Worm (Caenorhabditis elegans) whole organism, late embryonic: ENCODE data around the gene sec-24.1.
A peak's percentile ranks its signal among the peaks of the same experiment; 100 is the strongest.

Source experiments
- C08G9.2 ChIP-seq: sonication (generic microtip); optimal IDR thresholded peaks from 2 replicates; lab custom pipeline; 2016; ENCODE audit warnings: mild to moderate bottlenecking, missing genetic modification characterization, moderate library complexity, missing compliant biosample characterization
- C38D4.7 ChIP-seq: fragments of 200-800 bp; sonication (Bioruptor generic); optimal IDR thresholded peaks from 2 replicates; lab custom pipeline; 2018; ENCODE audit warnings: mild to moderate bottlenecking, missing genetic modification characterization, moderate library complexity, missing compliant biosample characterization
- K09A11.1 ChIP-seq: sonication (generic microtip); optimal IDR thresholded peaks from 2 replicates; lab custom pipeline; 2017; ENCODE audit warnings: antibody characterized with exemption, mild to moderate bottlenecking, missing genetic modification characterization, missing compliant biosample characterization; ENCODE audit not compliant: insufficient read depth
- T23F11.4 ChIP-seq: fragments of 200-800 bp; sonication (Bioruptor generic); optimal IDR thresholded peaks from 2 replicates; lab custom pipeline; 2018; ENCODE audit warnings: mild to moderate bottlenecking, missing genetic modification characterization, missing compliant biosample characterization
- Y22D7AL.16 ChIP-seq: sonication (generic microtip); optimal IDR thresholded peaks from 2 replicates; lab custom pipeline; 2016; ENCODE audit warnings: missing genetic modification characterization, missing compliant biosample characterization
- ama-1 ChIP-seq: fragments of 150-350 bp; optimal IDR thresholded peaks from 2 replicates; lab custom pipeline; 2014
- ceh-14 ChIP-seq: sonication (generic microtip); optimal IDR thresholded peaks from 2 replicates; lab custom pipeline; 2016; ENCODE audit warnings: missing genotype, missing genetic modification characterization, missing compliant biosample characterization
- ceh-18 ChIP-seq: sonication (generic microtip); optimal IDR thresholded peaks from 2 replicates; lab custom pipeline; 2016; ENCODE audit warnings: missing genetic modification characterization, missing compliant biosample characterization
- ceh-19 ChIP-seq: fragments of 200-800 bp; sonication (Bioruptor generic); optimal IDR thresholded peaks from 2 replicates; lab custom pipeline; 2018; ENCODE audit warnings: mild to moderate bottlenecking, missing genetic modification characterization, missing compliant biosample characterization
- ceh-2 ChIP-seq: sonication (generic microtip); optimal IDR thresholded peaks from 2 replicates; lab custom pipeline; 2016; ENCODE audit warnings: missing genotype, missing genetic modification characterization, missing compliant biosample characterization
- ceh-22 ChIP-seq: sonication (generic microtip); optimal IDR thresholded peaks from 2 replicates; lab custom pipeline; 2017; ENCODE audit warnings: missing biosample characterization, missing genetic modification characterization
- ceh-30 ChIP-seq: fragments of 150-350 bp; optimal IDR thresholded peaks from 2 replicates; lab custom pipeline; 2014; ENCODE audit warnings: missing biosample characterization, missing genetic modification characterization
- ceh-31 ChIP-seq: sonication (generic microtip); optimal IDR thresholded peaks from 2 replicates; lab custom pipeline; 2016; ENCODE audit warnings: missing genetic modification characterization, missing compliant biosample characterization
- ceh-48 ChIP-seq: sonication (generic microtip); optimal IDR thresholded peaks from 2 replicates; lab custom pipeline; 2016; ENCODE audit warnings: missing genetic modification characterization, inconsistent platforms, missing compliant biosample characterization
- ceh-6 ChIP-seq: fragments of 200-800 bp; sonication (Bioruptor generic); optimal IDR thresholded peaks from 2 replicates; lab custom pipeline; 2018; ENCODE audit warnings: mild to moderate bottlenecking, missing genetic modification characterization, missing compliant biosample characterization
- ceh-9 ChIP-seq: sonication (generic microtip); optimal IDR thresholded peaks from 2 replicates; lab custom pipeline; 2016; ENCODE audit warnings: mild to moderate bottlenecking, missing genetic modification characterization, inconsistent platforms, missing compliant biosample characterization
- che-1 ChIP-seq: sonication (generic microtip); optimal IDR thresholded peaks from 2 replicates; lab custom pipeline; 2016; ENCODE audit warnings: mild to moderate bottlenecking, missing genetic modification characterization, missing compliant biosample characterization
- dmd-4 ChIP-seq: sonication (generic microtip); optimal IDR thresholded peaks from 2 replicates; lab custom pipeline; 2016; ENCODE audit warnings: borderline replicate concordance, missing genetic modification characterization, missing compliant biosample characterization
- elt-2 ChIP-seq: sonication (generic microtip); optimal IDR thresholded peaks from 2 replicates; lab custom pipeline; 2016; ENCODE audit warnings: missing genetic modification reagents, missing genetic modification characterization, missing compliant biosample characterization
- ets-4 ChIP-seq: sonication (generic microtip); optimal IDR thresholded peaks from 2 replicates; lab custom pipeline; 2016; ENCODE audit warnings: missing genetic modification characterization, missing compliant biosample characterization
- fax-1 ChIP-seq: sonication (generic microtip); optimal IDR thresholded peaks from 2 replicates; lab custom pipeline; 2016; ENCODE audit warnings: missing genotype, missing genetic modification characterization, missing compliant biosample characterization
- hlh-13 ChIP-seq: fragments of 200-800 bp; sonication (Bioruptor generic); optimal IDR thresholded peaks from 2 replicates; lab custom pipeline; 2018; ENCODE audit warnings: mild to moderate bottlenecking, missing genetic modification characterization, missing compliant biosample characterization
- hlh-30 ChIP-seq: sonication (generic microtip); optimal IDR thresholded peaks from 2 replicates; lab custom pipeline; 2017; ENCODE audit warnings: antibody characterized with exemption, missing genetic modification characterization, missing compliant biosample characterization; ENCODE audit not compliant: insufficient read depth
- hlh-6 ChIP-seq: sonication (generic microtip); optimal IDR thresholded peaks from 2 replicates; lab custom pipeline; 2016; ENCODE audit warnings: missing genotype, missing genetic modification characterization, missing compliant biosample characterization
- lim-6 ChIP-seq: sonication (generic microtip); optimal IDR thresholded peaks from 2 replicates; lab custom pipeline; 2016; ENCODE audit warnings: missing genetic modification characterization, missing compliant biosample characterization
- lin-11 ChIP-seq: fragments of 200-800 bp; sonication (Bioruptor generic); optimal IDR thresholded peaks from 2 replicates; lab custom pipeline; 2018; ENCODE audit warnings: mild to moderate bottlenecking, missing genetic modification characterization, missing compliant biosample characterization
- nfya-1 ChIP-seq: sonication (generic microtip); optimal IDR thresholded peaks from 2 replicates; lab custom pipeline; 2017; ENCODE audit warnings: missing genetic modification characterization, mild to moderate bottlenecking, missing compliant biosample characterization, antibody characterized with exemption, moderate library complexity
- nhr-11 ChIP-seq: fragments of 150-350 bp; optimal IDR thresholded peaks from 2 replicates; lab custom pipeline; 2014; ENCODE audit warnings: missing biosample characterization, missing genetic modification characterization
- npax-4 ChIP-seq: sonication (generic microtip); optimal IDR thresholded peaks from 2 replicates; lab custom pipeline; 2016; ENCODE audit warnings: missing genetic modification characterization, missing compliant biosample characterization
- pat-9 ChIP-seq: fragments of 200-800 bp; sonication (Bioruptor generic); optimal IDR thresholded peaks from 2 replicates; lab custom pipeline; 2018; ENCODE audit warnings: mild to moderate bottlenecking, missing genetic modification characterization, moderate library complexity, missing compliant biosample characterization
- pha-2 ChIP-seq: sonication (generic microtip); optimal IDR thresholded peaks from 2 replicates; lab custom pipeline; 2017; ENCODE audit warnings: mild to moderate bottlenecking, missing genetic modification characterization, missing compliant biosample characterization
- pha-4 ChIP-seq: fragments of 150-350 bp; optimal IDR thresholded peaks from 2 replicates; lab custom pipeline; 2018; ENCODE audit warnings: missing biosample characterization, missing genetic modification reagents, missing genetic modification characterization
- pros-1 ChIP-seq: fragments of 150-350 bp; optimal IDR thresholded peaks from 2 replicates; lab custom pipeline; 2014; ENCODE audit warnings: missing biosample characterization, missing genetic modification reagents, missing genetic modification characterization
- ref-2 ChIP-seq: sonication (generic microtip); optimal IDR thresholded peaks from 2 replicates; lab custom pipeline; 2016; ENCODE audit warnings: missing genetic modification characterization, missing compliant biosample characterization
- sox-2 ChIP-seq: fragments of 200-800 bp; sonication (Bioruptor generic); IDR thresholded peaks from 2 replicates; pipeline ENCODE4 v1.3.6; 2022; ENCODE audit warnings: missing genetic modification reagents, missing genetic modification characterization, missing compliant biosample characterization
- sox-4 ChIP-seq: sonication (generic microtip); optimal IDR thresholded peaks from 2 replicates; lab custom pipeline; 2017; ENCODE audit warnings: mild to moderate bottlenecking, missing genetic modification characterization, inconsistent platforms, missing compliant biosample characterization
- syd-9 ChIP-seq: sonication (generic microtip); optimal IDR thresholded peaks from 2 replicates; lab custom pipeline; 2016; ENCODE audit warnings: mild to moderate bottlenecking, missing genetic modification characterization, moderate library complexity, missing compliant biosample characterization
- tbx-2 ChIP-seq: sonication (generic microtip); optimal IDR thresholded peaks from 2 replicates; lab custom pipeline; 2016; ENCODE audit warnings: missing genetic modification characterization, missing compliant biosample characterization
- ttx-3 ChIP-seq: sonication (generic microtip); optimal IDR thresholded peaks from 2 replicates; lab custom pipeline; 2016; ENCODE audit warnings: missing genetic modification reagents, missing genetic modification characterization, missing compliant biosample characterization
- unc-3 ChIP-seq, 2 experiments: fragments of 200-800 bp in 1 of 2; sonication (Bioruptor generic) in 1 of 2; sonication (generic microtip) in 1 of 2; conservative IDR thresholded peaks in 1 of 2; optimal IDR thresholded peaks in 1 of 2; 2 replicates each; pipeline versions ENCODE4 v1.3.6 to Lab custom; 2016 to 2022; ENCODE audit warnings: missing compliant biosample characterization in 2 of 2, missing genetic modification characterization in 2 of 2, missing genetic modification reagents in 1 of 2
- unc-42 ChIP-seq: sonication (generic microtip); optimal IDR thresholded peaks from 2 replicates; lab custom pipeline; 2016; ENCODE audit warnings: missing genotype, missing genetic modification characterization, missing compliant biosample characterization
- unc-55 ChIP-seq: sonication (generic microtip); optimal IDR thresholded peaks from 2 replicates; lab custom pipeline; 2017; ENCODE audit warnings: missing biosample characterization, missing genetic modification reagents, missing genetic modification characterization
- unc-86 ChIP-seq: sonication (generic microtip); optimal IDR thresholded peaks from 2 replicates; lab custom pipeline; 2016; ENCODE audit warnings: missing genetic modification characterization, missing compliant biosample characterization
- zip-5 ChIP-seq: sonication (generic microtip); optimal IDR thresholded peaks from 2 replicates; lab custom pipeline; 2016; ENCODE audit warnings: missing genetic modification characterization, missing compliant biosample characterization

sec-24.1 gene

DNA sequence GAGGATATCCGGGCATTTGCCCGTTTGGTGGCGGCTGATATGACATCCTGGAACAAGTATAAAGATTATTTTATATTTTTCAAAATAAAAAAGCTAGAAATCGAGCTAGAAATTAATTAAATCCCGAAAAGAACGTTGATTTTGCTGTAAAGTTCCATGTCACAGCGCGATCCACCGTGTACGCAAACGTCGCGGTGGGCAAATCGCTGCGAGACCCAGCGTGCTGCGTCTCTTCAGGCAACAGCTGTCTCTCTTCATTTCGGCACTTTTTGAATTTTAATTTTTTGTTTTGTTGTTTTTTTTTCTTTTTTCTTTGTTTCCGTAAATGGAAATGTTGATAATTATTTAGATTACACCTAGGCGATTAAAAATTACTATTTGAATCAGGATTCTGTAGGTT is at the start of gene sec-24.1 (continued):
- TF ChIP-seq sox-4 (tag; lab: Kevin White, UChicago): no peak
- peak; percentile 51 for TF ChIP-seq pat-9
- no peak for TF ChIP-seq C38D4.7 (GFP tag; lab: Kevin White, UChicago)
- no peak for TF ChIP-seq unc-86 (tag; lab: Kevin White, UChicago)
- no peak for TF ChIP-seq sox-2 (GFP tag; lab: Robert Waterston, UW)
- TF ChIP-seq T23F11.4 (GFP tag; lab: Kevin White, UChicago): no peak
- no peak for TF ChIP-seq ceh-9 (tag; lab: Kevin White, UChicago)
- no peak for TF ChIP-seq npax-4 (tag; lab: Kevin White, UChicago)
- no peak for TF ChIP-seq lim-6 (tag; lab: Kevin White, UChicago)
- TF ChIP-seq unc-3 (GFP tag; conservative IDR thresholded peaks at IDR 0.05; lab: Robert Waterston, UW): no peak
- TF ChIP-seq unc-3 (tag; optimal IDR thresholded peaks at IDR 0.05; lab: Kevin White, UChicago): no peak
- TF ChIP-seq hlh-13 (GFP tag; lab: Kevin White, UChicago): no peak
- TF ChIP-seq Y22D7AL.16: no peak
- TF ChIP-seq zip-5: no peak
- no peak for TF ChIP-seq unc-55 (GFP tag; lab: Kevin White, UChicago)

DNA sequence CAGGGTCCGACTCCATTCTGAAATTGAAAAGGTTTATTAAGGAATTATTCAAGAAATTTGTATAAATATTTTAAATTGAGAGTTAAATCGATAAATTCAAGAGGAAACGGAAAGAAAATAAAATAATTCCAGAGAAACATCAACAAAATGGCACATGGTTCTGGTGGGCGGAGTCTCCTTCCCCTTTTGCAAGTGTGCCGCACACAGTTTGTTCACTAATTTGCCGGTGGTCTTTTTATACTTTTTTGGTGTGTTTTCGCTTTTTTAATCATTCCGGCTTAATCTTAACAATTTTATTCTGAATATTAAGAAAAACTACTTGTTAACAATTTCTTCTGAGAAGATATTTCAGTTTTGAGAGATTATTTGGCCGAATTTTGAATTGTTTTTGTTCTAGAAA is 38.9 kb upstream of the sec-24.1 start, which contains the start of the genes ragc-1 and Y24F12A.1:
TSS of gene ragc-1 (minus strand) at position 25 of the 400 bp plus-strand sequence.
TSS of gene Y24F12A.1 (plus strand) at position 346 of the 400 bp plus-strand sequence.
- TF ChIP-seq ets-4 (tag; lab: Kevin White, UChicago): no peak
- TF ChIP-seq hlh-30 (tag; lab: Kevin White, UChicago): peak; percentile 47
- no peak for TF ChIP-seq lin-11
- TF ChIP-seq dmd-4 (tag; lab: Kevin White, UChicago): no peak
- TF ChIP-seq unc-55 (GFP tag; lab: Kevin White, UChicago): no peak
- no peak for TF ChIP-seq syd-9
- peak; percentile 19 for TF ChIP-seq pat-9
- no peak for TF ChIP-seq sox-4 (tag; lab: Kevin White, UChicago)
- no peak for TF ChIP-seq C08G9.2
- no peak for TF ChIP-seq ceh-48 (tag; lab: Kevin White, UChicago)
- no peak for TF ChIP-seq pha-4 (tag; lab: Kevin White, UChicago)
- TF ChIP-seq ttx-3 (tag; lab: Kevin White, UChicago): peak; percentile 70
- TF ChIP-seq sox-2 (GFP tag; lab: Robert Waterston, UW): no peak
- TF ChIP-seq ceh-19 (GFP tag; lab: Kevin White, UChicago): peak; percentile 2
- no peak for TF ChIP-seq pros-1 (tag; lab: Kevin White, UChicago)
- TF ChIP-seq ceh-14: peak; percentile 86
- no peak for TF ChIP-seq ceh-22 (tag; lab: Kevin White, UChicago)
- TF ChIP-seq C38D4.7 (GFP tag; lab: Kevin White, UChicago): peak; percentile 21
- TF ChIP-seq ref-2 (tag; lab: Kevin White, UChicago): no peak
- TF ChIP-seq Y22D7AL.16: no peak
- peak; percentile 54 for TF ChIP-seq ceh-31
- peak; percentile 79 for TF ChIP-seq K09A11.1 (tag; lab: Kevin White, UChicago)
- TF ChIP-seq ceh-6 (GFP tag; lab: Kevin White, UChicago): peak; percentile 36
- peak; percentile 72 for TF ChIP-seq tbx-2 (tag; lab: Kevin White, UChicago)
- TF ChIP-seq ceh-2 (tag; lab: Kevin White, UChicago): peak; percentile 60
- TF ChIP-seq ceh-30 (tag; lab: Kevin White, UChicago): no peak
- no peak for TF ChIP-seq ceh-18 (tag; lab: Kevin White, UChicago)
- TF ChIP-seq hlh-6 (tag; lab: Kevin White, UChicago): no peak
- TF ChIP-seq ama-1: no peak
- TF ChIP-seq elt-2 (tag; lab: Kevin White, UChicago): peak; percentile 66
- TF ChIP-seq unc-86 (tag; lab: Kevin White, UChicago): peak; percentile 38
- TF ChIP-seq unc-42 (tag; lab: Kevin White, UChicago): peak; percentile 10
- TF ChIP-seq che-1 (tag; lab: Kevin White, UChicago): no peak
- TF ChIP-seq nfya-1 (tag; lab: Kevin White, UChicago): peak; percentile 23
- TF ChIP-seq lim-6 (tag; lab: Kevin White, UChicago): peak; percentile 6
- TF ChIP-seq nhr-11 (tag; lab: Kevin White, UChicago): no peak
- TF ChIP-seq pha-2 (tag; lab: Kevin White, UChicago): peak; percentile 4
- no peak for TF ChIP-seq fax-1 (tag; lab: Kevin White, UChicago)
